Worm (Caenorhabditis elegans): ENCODE measurements around the gene cutl-26.

DNA sequence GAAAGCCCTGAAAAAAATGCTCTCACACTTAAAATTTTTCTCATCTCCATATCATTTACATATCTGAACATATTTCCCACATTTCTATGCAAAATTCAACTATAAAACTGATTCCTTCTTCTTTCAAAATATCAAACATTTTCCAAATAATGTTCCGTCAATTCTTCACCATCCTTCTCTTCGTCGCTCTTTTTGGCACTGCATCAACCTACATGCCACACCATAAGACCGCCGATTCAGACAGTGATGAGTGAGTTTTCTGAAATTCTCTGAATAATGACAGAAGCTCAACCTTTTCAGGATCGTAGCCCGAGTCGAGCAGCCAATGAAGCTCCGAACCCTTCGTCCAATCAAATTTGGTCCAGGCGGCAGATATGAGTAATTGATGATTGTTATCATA lies 31.3 kb downstream of the cutl-26 start, which contains the start of gene K11H12.5:
- TF ChIP-seq unc-62 (GFP tag; optimal IDR thresholded peaks at IDR 0.05 in 1 of 2): no peak
- TF ChIP-seq unc-62 (tag; optimal IDR thresholded peaks at IDR 0.05): no peak
- no peak for TF ChIP-seq F10B5.3 (tag; optimal IDR thresholded peaks at IDR 0.05)
- no peak for TF ChIP-seq nhr-76 (tag; optimal IDR thresholded peaks at IDR 0.05)
- no peak for TF ChIP-seq daf-19 (GFP tag; conservative IDR thresholded peaks at IDR 0.05)
- TF ChIP-seq mes-2 (tag; optimal IDR thresholded peaks at IDR 0.05; ENCODE audit: poor library complexity, severe bottlenecking): no peak
- no peak for TF ChIP-seq egl-27 (tag; optimal IDR thresholded peaks at IDR 0.05)
- no peak for TF ChIP-seq nhr-41 (GFP tag; IDR thresholded peaks at IDR 0.05)
- no peak for TF ChIP-seq ctbp-1 (GFP tag; IDR thresholded peaks at IDR 0.05)

Data from whole organism, L4 larva.